Worm (Caenorhabditis elegans): ENCODE data around the gene nlp-79.

nlp-79 gene

ce11 chrIV:13112982-13113381 lies 36.4 kb upstream of the nlp-79 start, which contains the start of gene best-2:
Gene best-2 (minus strand): TSS chrIV:13113082.
- TF ChIP-seq Y53F4B.3 (GFP tag; IDR thresholded peaks at IDR 0.05), result no peak
- no peak for TF ChIP-seq B0035.1 (tag; optimal IDR thresholded peaks at IDR 0.05)
- no peak for TF ChIP-seq rcor-1 (GFP tag; IDR thresholded peaks at IDR 0.05)
- no peak for TF ChIP-seq Y53G8AR.9 (GFP tag; conservative IDR thresholded peaks at IDR 0.05)
- TF ChIP-seq ztf-25 (GFP tag; IDR thresholded peaks at IDR 0.05), result no peak
- TF ChIP-seq pbrm-1 (GFP tag; IDR thresholded peaks at IDR 0.05), result no peak
- TF ChIP-seq dox-1 (GFP tag; IDR thresholded peaks at IDR 0.05), result no peak
- TF ChIP-seq sptf-2 (GFP tag; optimal IDR thresholded peaks at IDR 0.05), result no peak
- TF ChIP-seq bed-1 (GFP tag; IDR thresholded peaks at IDR 0.05), result no peak
- TF ChIP-seq rpc-1 (optimal IDR thresholded peaks at IDR 0.05), result no peak
- no peak for TF ChIP-seq rpc-1 (tag; optimal IDR thresholded peaks at IDR 0.05)
- no peak for TF ChIP-seq F49E8.2 (tag; optimal IDR thresholded peaks at IDR 0.05; ENCODE audit: insufficient read depth)
- TF ChIP-seq nhr-27 (tag; optimal IDR thresholded peaks at IDR 0.05), result no peak
- no peak for TF ChIP-seq lag-1 (GFP tag; IDR thresholded peaks at IDR 0.05)
- no peak for TF ChIP-seq mcd-1 (GFP tag; IDR thresholded peaks at IDR 0.05)
- no peak for TF ChIP-seq ceh-100 (GFP tag; IDR thresholded peaks at IDR 0.05)

- TF ChIP-seq pbrm-1 (GFP tag; IDR thresholded peaks at IDR 0.05) (no peak), ama-1 (optimal IDR thresholded peaks at IDR 0.05) (no peak), ama-1 (GFP tag; optimal IDR thresholded peaks at IDR 0.05) (no peak), ztf-26 (tag; optimal IDR thresholded peaks at IDR 0.05) (no peak), ekl-4 (GFP tag; IDR thresholded peaks at IDR 0.05) (no peak), egl-44 (GFP tag; IDR thresholded peaks at IDR 0.05) (no peak), nhr-90 (tag; optimal IDR thresholded peaks at IDR 0.05) (no peak), unc-62 (GFP tag; optimal IDR thresholded peaks at IDR 0.05) (no peak), fkh-3 (tag; optimal IDR thresholded peaks at IDR 0.05) (no peak), attf-6 (GFP tag; IDR thresholded peaks at IDR 0.05) (no peak), tbx-9 (tag; optimal IDR thresholded peaks at IDR 0.05; ENCODE audit: borderline replicate concordance) (no peak), F10E7.11 (tag; optimal IDR thresholded peaks at IDR 0.05) (no peak), tlf-1 (GFP tag; optimal IDR thresholded peaks at IDR 0.05) (no peak), Y79H2A.3 (GFP tag; conservative IDR thresholded peaks at IDR 0.05) (no peak), rec-8 (tag; optimal IDR thresholded peaks at IDR 0.05) (no peak)
Observed at ce11 chrIV:13116679-13117078, 32.7 kb upstream of the nlp-79 start.

- TF ChIP-seq snpc-1.3 (tag; optimal IDR thresholded peaks at IDR 0.05; ENCODE audit: insufficient read depth) (no peak), K12H6.12 (tag; optimal IDR thresholded peaks at IDR 0.05) (peak; percentile 38), nhr-179 (tag; optimal IDR thresholded peaks at IDR 0.05) (no peak), Y67H2A.10 (GFP tag; conservative IDR thresholded peaks at IDR 0.05) (no peak), hsf-1 (GFP tag; IDR thresholded peaks at IDR 0.05) (no peak), ztf-6 (GFP tag; IDR thresholded peaks at IDR 0.05) (no peak)
Observed at ce11 chrIV:13118794-13119193, 30.6 kb upstream of the nlp-79 start, which contains the start of gene unc-30. Gene unc-30 (plus strand): TSS chrIV:13118977.

ce11 chrIV:13121396-13121795 lies 28.0 kb upstream of the nlp-79 start:
- TF ChIP-seq lin-54 (GFP tag; optimal IDR thresholded peaks at IDR 0.05), result no peak
- TF ChIP-seq Y79H2A.3 (GFP tag; conservative IDR thresholded peaks at IDR 0.05), result no peak
- TF ChIP-seq attf-5 (GFP tag; optimal IDR thresholded peaks at IDR 0.05), result no peak
- TF ChIP-seq F23B12.7 (tag; optimal IDR thresholded peaks at IDR 0.05; ENCODE audit: insufficient read depth), result no peak
- TF ChIP-seq sptf-2 (GFP tag; optimal IDR thresholded peaks at IDR 0.05), result no peak
- TF ChIP-seq sdz-38 (tag; optimal IDR thresholded peaks at IDR 0.05), result no peak
- no peak for TF ChIP-seq ceh-91 (GFP tag; IDR thresholded peaks at IDR 0.05)
- TF ChIP-seq hsf-1 (GFP tag; IDR thresholded peaks at IDR 0.05), result no peak
- TF ChIP-seq ekl-4 (GFP tag; IDR thresholded peaks at IDR 0.05), result no peak
- no peak for TF ChIP-seq chd-7 (tag; optimal IDR thresholded peaks at IDR 0.05)
- no peak for TF ChIP-seq him-1 (tag; optimal IDR thresholded peaks at IDR 0.05)
